Worm (Caenorhabditis elegans): ENCODE results near the gene dct-16.
"Not testable (repeated sequence)": the region's sequence is repeated elsewhere in the genome, so short reads cannot be mapped to it uniquely, and the experiment has no call there.

ce11 chrV:20513661-20514060 is 14.8 kb upstream of the dct-16 start, which contains the start of gene Y38H6C.8:
- TF ChIP-seq mep-1 (tag; optimal IDR thresholded peaks at IDR 0.05); aly-2 (tag; optimal IDR thresholded peaks at IDR 0.05); elt-3 (tag; optimal IDR thresholded peaks at IDR 0.05); alr-1 (tag; optimal IDR thresholded peaks at IDR 0.05; ENCODE audit: borderline replicate concordance); lin-13 (GFP tag; optimal IDR thresholded peaks at IDR 0.05): not testable (repeated sequence)
